Worm (Caenorhabditis elegans): ENCODE measurements around the gene pid-5.

DNA sequence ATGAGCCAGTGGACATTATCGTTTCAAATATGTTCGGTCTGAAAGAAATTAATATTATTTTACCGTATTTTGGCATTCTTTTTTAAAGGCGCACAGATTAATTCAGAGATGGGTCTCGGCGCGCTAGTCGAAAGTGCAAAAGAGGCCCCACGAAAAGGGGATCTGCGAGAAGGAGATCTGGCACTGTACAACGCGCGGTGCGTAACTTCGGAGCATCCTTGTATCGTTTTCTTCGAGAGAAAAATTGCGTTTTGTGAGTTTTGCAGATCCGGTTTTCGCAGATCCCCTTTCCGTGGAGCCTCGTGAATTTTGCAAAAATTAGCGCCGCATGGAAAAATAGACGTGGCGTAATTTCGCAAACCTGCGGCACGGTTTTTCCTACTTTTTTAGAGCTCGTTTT is 6.0 kb downstream of the pid-5 start:
- TF ChIP-seq F13C5.2 (tag; optimal IDR thresholded peaks at IDR 0.05) (no peak), ama-1 (optimal IDR thresholded peaks at IDR 0.05) (no peak), sea-1 (GFP tag; conservative IDR thresholded peaks at IDR 0.05) (peak; percentile 12; the same call in 1 of the 2 replicates), ceh-13 (GFP tag; optimal IDR thresholded peaks at IDR 0.05) (peak; percentile 35), tra-4 (tag; optimal IDR thresholded peaks at IDR 0.05) (no peak), ets-7 (tag; optimal IDR thresholded peaks at IDR 0.05) (peak; percentile 6), tbx-37 (GFP tag; conservative IDR thresholded peaks at IDR 0.05) (no peak), B0310.2 (tag; optimal IDR thresholded peaks at IDR 0.05) (no peak), ceh-36 (tag; optimal IDR thresholded peaks at IDR 0.05) (no peak), flt-1 (GFP tag; IDR thresholded peaks at IDR 0.05) (no peak), scrt-1 (GFP tag; IDR thresholded peaks at IDR 0.05) (peak; percentile 64; the same call in 1 of the 2 replicates)
